Worm (Caenorhabditis elegans) whole organism, mixed stage, embryonic: ENCODE data around the gene C05D12.1.

Experiments used
- blmp-1 ChIP-seq: fragments of 150-350 bp; optimal IDR thresholded peaks from 2 replicates; lab custom pipeline; 2014; ENCODE audit warnings: missing biosample characterization, missing genetic modification characterization
- drap-1 ChIP-seq: fragments of 200-800 bp; sonication (Bioruptor generic); optimal IDR thresholded peaks from 3 replicates; lab custom pipeline; 2018; ENCODE audit warnings: mild to moderate bottlenecking, missing genetic modification characterization, missing compliant biosample characterization
- hlh-1 ChIP-seq: fragments of 150-350 bp; optimal IDR thresholded peaks from 2 replicates; lab custom pipeline; 2014; ENCODE audit warnings: missing biosample characterization, missing genetic modification reagents, missing genetic modification characterization
- pha-4 ChIP-seq: fragments of 150-350 bp; optimal IDR thresholded peaks from 2 replicates; lab custom pipeline; 2018; ENCODE audit warnings: missing biosample characterization, missing genetic modification reagents, missing genetic modification characterization
- unc-62 ChIP-seq: fragments of 150-350 bp; optimal IDR thresholded peaks from 2 replicates; lab custom pipeline; 2014; ENCODE audit warnings: missing biosample characterization, missing genetic modification reagents, missing genetic modification characterization
- ztf-11 ChIP-seq: fragments of 150-350 bp; optimal IDR thresholded peaks from 2 replicates; lab custom pipeline; 2014; ENCODE audit warnings: missing biosample characterization, missing genetic modification characterization

DNA sequence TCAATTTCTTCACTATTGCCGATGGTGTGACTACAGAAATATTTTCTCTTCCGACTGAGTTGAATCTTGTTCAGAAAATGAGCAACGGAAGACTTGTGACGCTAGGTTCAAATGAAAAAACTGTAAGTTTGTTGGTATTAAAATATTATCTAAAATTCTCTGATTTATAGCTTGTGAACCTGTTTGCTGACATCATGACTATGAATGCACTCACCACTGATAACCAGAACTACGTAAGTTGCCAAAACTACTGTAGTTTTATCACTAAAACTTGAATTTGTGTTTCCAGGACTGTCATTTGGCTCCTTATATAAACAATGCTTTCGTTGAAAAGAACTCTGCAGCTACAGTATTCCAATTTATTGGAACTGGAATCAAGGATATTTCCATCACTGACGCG is 13.0 kb upstream of the C05D12.1 start:
- TF ChIP-seq blmp-1 = no peak
- no peak for TF ChIP-seq ztf-11 (tag; lab: Kevin White, UChicago)
- no peak for TF ChIP-seq unc-62 (GFP tag; lab: Kevin White, UChicago)
- no peak for TF ChIP-seq pha-4
- TF ChIP-seq hlh-1 = no peak
- no peak for TF ChIP-seq drap-1 (GFP tag; lab: Kevin White, UChicago)
